Worm (Caenorhabditis elegans): ENCODE data around the gene mig-21.

The mig-21 gene

ce11 chrIII:5874263-5874662, 3.9 kb downstream of the mig-21 start (continued):
- peak; percentile 86 for TF ChIP-seq nhr-85 (tag)
- TF ChIP-seq ceh-82 (tag; optimal IDR thresholded peaks at IDR 0.05), result no peak
- TF ChIP-seq snpc-4 (tag; optimal IDR thresholded peaks at IDR 0.05), result no peak
- peak; percentile 65 for TF ChIP-seq aly-2 (tag; optimal IDR thresholded peaks at IDR 0.05)
- TF ChIP-seq fkh-8 (tag; optimal IDR thresholded peaks at IDR 0.05), result no peak
- TF ChIP-seq dpl-1 (GFP tag; optimal IDR thresholded peaks at IDR 0.05), result peak in 1 of 3 experiments; percentile 31
- peak; percentile 23 for TF ChIP-seq lin-14 (GFP tag; optimal IDR thresholded peaks at IDR 0.05)
- no peak for TF ChIP-seq jun-1 (tag; optimal IDR thresholded peaks at IDR 0.05)
- TF ChIP-seq unc-86 (tag; optimal IDR thresholded peaks at IDR 0.05), result no peak
- TF ChIP-seq egl-27 (tag; optimal IDR thresholded peaks at IDR 0.05), result no peak
- TF ChIP-seq lin-39 (tag; optimal IDR thresholded peaks at IDR 0.05), result no peak
- peak; percentile 18 for TF ChIP-seq C16A3.4 (tag; optimal IDR thresholded peaks at IDR 0.05)
- TF ChIP-seq mef-2 (tag; optimal IDR thresholded peaks at IDR 0.05), result no peak
- no peak for TF ChIP-seq ceh-90 (tag; optimal IDR thresholded peaks at IDR 0.05)
- no peak for TF ChIP-seq Y116A8C.19 (tag; optimal IDR thresholded peaks at IDR 0.05; ENCODE audit: borderline replicate concordance)
- no peak for TF ChIP-seq ceh-8 (GFP tag; optimal IDR thresholded peaks at IDR 0.05)
- TF ChIP-seq mab-9 (GFP tag; IDR thresholded peaks at IDR 0.05), result no peak
- peak; percentile 39 for TF ChIP-seq blmp-1 (tag; optimal IDR thresholded peaks at IDR 0.05)
- TF ChIP-seq alr-1 (tag; optimal IDR thresholded peaks at IDR 0.05; ENCODE audit: borderline replicate concordance), result no peak
- TF ChIP-seq efl-3 (GFP tag; optimal IDR thresholded peaks at IDR 0.05), result no peak
- TF ChIP-seq ets-5 (GFP tag; IDR thresholded peaks at IDR 0.05), result no peak
- no peak for TF ChIP-seq isw-1 (GFP tag; IDR thresholded peaks at IDR 0.05)
- TF ChIP-seq zip-4 (GFP tag; optimal IDR thresholded peaks at IDR 0.05), result no peak
- TF ChIP-seq sox-4 (tag; optimal IDR thresholded peaks at IDR 0.05), result no peak
- TF ChIP-seq lin-13 (GFP tag; optimal IDR thresholded peaks at IDR 0.05), result peak; percentile 46
- TF ChIP-seq snu-23 (GFP tag; optimal IDR thresholded peaks at IDR 0.05), result peak; percentile 75
- peak; percentile 58 for TF ChIP-seq nhr-19 (GFP tag; conservative IDR thresholded peaks at IDR 0.05)
- no peak for TF ChIP-seq nhr-237 (tag; optimal IDR thresholded peaks at IDR 0.05)
- no peak for TF ChIP-seq lin-15B (tag; optimal IDR thresholded peaks at IDR 0.05)
- no peak for TF ChIP-seq hlh-17 (GFP tag; optimal IDR thresholded peaks at IDR 0.05; ENCODE audit: borderline replicate concordance)
- TF ChIP-seq nhr-76 (tag; optimal IDR thresholded peaks at IDR 0.05), result no peak
- no peak for TF ChIP-seq nhr-84 (tag; optimal IDR thresholded peaks at IDR 0.05)
- no peak for TF ChIP-seq ceh-63 (GFP tag; optimal IDR thresholded peaks at IDR 0.05)
- no peak for TF ChIP-seq ces-1 (GFP tag; optimal IDR thresholded peaks at IDR 0.05)
- TF ChIP-seq nhr-20 (tag; optimal IDR thresholded peaks at IDR 0.05), result peak; percentile 77
- no peak for TF ChIP-seq pax-3 (tag; optimal IDR thresholded peaks at IDR 0.05)
- peak in 1 of 2 experiments; percentile 24 for TF ChIP-seq lsy-2 (tag; optimal IDR thresholded peaks at IDR 0.05)
- TF ChIP-seq lir-3 (tag; optimal IDR thresholded peaks at IDR 0.05; ENCODE audit: poor library complexity), result no peak
- no peak for TF ChIP-seq pqm-1 (tag; optimal IDR thresholded peaks at IDR 0.05)
- TF ChIP-seq vab-15 (tag; optimal IDR thresholded peaks at IDR 0.05), result no peak
- TF ChIP-seq nhr-71 (tag; optimal IDR thresholded peaks at IDR 0.05), result peak; percentile 83
- TF ChIP-seq hlh-4 (tag; optimal IDR thresholded peaks at IDR 0.05), result no peak
- TF ChIP-seq fos-1 (tag; optimal IDR thresholded peaks at IDR 0.05), result no peak
- TF ChIP-seq hpl-2 (GFP tag; optimal IDR thresholded peaks at IDR 0.05), result no peak
- TF ChIP-seq nhr-11 (tag; optimal IDR thresholded peaks at IDR 0.05), result no peak
- no peak for TF ChIP-seq tbx-2 (tag; optimal IDR thresholded peaks at IDR 0.05)
- peak; percentile 47 for TF ChIP-seq nhr-47 (tag; optimal IDR thresholded peaks at IDR 0.05)
- no peak for TF ChIP-seq sup-37 (GFP tag; optimal IDR thresholded peaks at IDR 0.05)
- TF ChIP-seq tlp-1 (tag; optimal IDR thresholded peaks at IDR 0.05), result no peak
- peak; percentile 16 for TF ChIP-seq xbp-1 (tag; optimal IDR thresholded peaks at IDR 0.05)
- TF ChIP-seq fkh-4 (tag; optimal IDR thresholded peaks at IDR 0.05; ENCODE audit: borderline replicate concordance), result no peak
- TF ChIP-seq skn-1 (tag; optimal IDR thresholded peaks at IDR 0.05), result no peak
